Worm (Caenorhabditis elegans): Measurements from ENCODE around the gene B0001.8.

Gene B0001.8

ce11 chrIV:12108984-12109657 is 31.7 kb downstream of the B0001.8 start:
- no peak for TF ChIP-seq unc-62 (GFP tag; optimal IDR thresholded peaks at IDR 0.05)

ce11 chrIV:12105558-12105957 is 35.3 kb downstream of the B0001.8 start, which contains the start of gene M18.3:
Gene M18.3 (plus strand): TSS chrIV:12105858.
- TF ChIP-seq unc-62 (GFP tag; optimal IDR thresholded peaks at IDR 0.05) = no peak

ce11 chrIV:12096479-12096878 is 44.4 kb downstream of the B0001.8 start, which contains the start of gene mon-2:
Gene mon-2 (plus strand): TSS chrIV:12096779.
- no peak for TF ChIP-seq unc-62 (GFP tag; optimal IDR thresholded peaks at IDR 0.05)

- no peak for TF ChIP-seq unc-62 (GFP tag; optimal IDR thresholded peaks at IDR 0.05)
These were observed 47.0 kb downstream of the B0001.8 start, which contains the start of gene F11A10.5 for ce11 chrIV:12093819-12094218. Gene F11A10.5 (plus strand): TSS chrIV:12094119.

ce11 chrIV:12093384-12093783 is 47.5 kb downstream of the B0001.8 start, which contains the start of gene cpsf-4:
Gene cpsf-4 (minus strand): TSS chrIV:12093445.
- TF ChIP-seq unc-62 (GFP tag; optimal IDR thresholded peaks at IDR 0.05) = no peak

ce11 chrIV:12092113-12092512 is 48.7 kb downstream of the B0001.8 start, which contains the start of gene mig-32:
Gene mig-32 (minus strand): TSS chrIV:12092213.
- no peak for TF ChIP-seq unc-62 (GFP tag; optimal IDR thresholded peaks at IDR 0.05)

ce11 chrIV:12089551-12089950 is 51.3 kb downstream of the B0001.8 start, which contains the start of gene F11A10.6:
Gene F11A10.6 (minus strand): TSS chrIV:12089651.
- TF ChIP-seq unc-62 (GFP tag; optimal IDR thresholded peaks at IDR 0.05) = no peak

ce11 chrIV:12088898-12089297 is 52.0 kb downstream of the B0001.8 start:
- no peak for TF ChIP-seq unc-62 (GFP tag; optimal IDR thresholded peaks at IDR 0.05)

All from whole organism, dauer.